Fruit fly (Drosophila melanogaster): ENCODE measurements around the gene AIMP2.

AIMP2 gene

dm6 chr3L:15543467-15543866 is 40.0 kb upstream of the AIMP2 start:
- TF ChIP-seq insv (optimal IDR thresholded peaks at IDR 0.05) (no peak), Sin3A (optimal IDR thresholded peaks at IDR 0.05) (no peak), Myc (optimal IDR thresholded peaks at IDR 0.05) (no peak), h (optimal IDR thresholded peaks at IDR 0.05) (no peak), psq (optimal IDR thresholded peaks at IDR 0.05) (no peak), ttk (optimal IDR thresholded peaks at IDR 0.05) (no peak)

dm6 chr3L:15544455-15545415 is 38.7 kb upstream of the AIMP2 start:
- TF ChIP-seq h (optimal IDR thresholded peaks at IDR 0.05) (no peak), ttk (optimal IDR thresholded peaks at IDR 0.05) (no peak), Sin3A (optimal IDR thresholded peaks at IDR 0.05) (no peak), insv (optimal IDR thresholded peaks at IDR 0.05) (no peak), Myc (optimal IDR thresholded peaks at IDR 0.05) (no peak), psq (optimal IDR thresholded peaks at IDR 0.05) (no peak)

dm6 chr3L:15547187-15547790 is 36.1 kb upstream of the AIMP2 start:
- no peak for TF ChIP-seq insv (optimal IDR thresholded peaks at IDR 0.05)
- no peak for TF ChIP-seq h (optimal IDR thresholded peaks at IDR 0.05)
- TF ChIP-seq Myc (optimal IDR thresholded peaks at IDR 0.05) = no peak
- no peak for TF ChIP-seq ttk (optimal IDR thresholded peaks at IDR 0.05)
- TF ChIP-seq psq (optimal IDR thresholded peaks at IDR 0.05) = no peak
- no peak for TF ChIP-seq Sin3A (optimal IDR thresholded peaks at IDR 0.05)

- no peak for TF ChIP-seq psq (optimal IDR thresholded peaks at IDR 0.05)
- TF ChIP-seq Myc (optimal IDR thresholded peaks at IDR 0.05) = no peak
- no peak for TF ChIP-seq ttk (optimal IDR thresholded peaks at IDR 0.05)
- no peak for TF ChIP-seq insv (optimal IDR thresholded peaks at IDR 0.05)
Measured at dm6 chr3L:15548843-15549242, 34.6 kb upstream of the AIMP2 start.

- no peak for TF ChIP-seq insv (optimal IDR thresholded peaks at IDR 0.05)
- TF ChIP-seq ttk (optimal IDR thresholded peaks at IDR 0.05) = no peak
- no peak for TF ChIP-seq Sin3A (optimal IDR thresholded peaks at IDR 0.05)
- no peak for TF ChIP-seq h (optimal IDR thresholded peaks at IDR 0.05)
- TF ChIP-seq Myc (optimal IDR thresholded peaks at IDR 0.05) = no peak
- no peak for TF ChIP-seq psq (optimal IDR thresholded peaks at IDR 0.05)
Measured at dm6 chr3L:15553993-15554644, 29.3 kb upstream of the AIMP2 start, which contains the start of gene AGO2. AGO2 (plus strand) TSS chr3L:15554113.

dm6 chr3L:15562727-15563057 is 20.7 kb upstream of the AIMP2 start:
- TF ChIP-seq ttk (optimal IDR thresholded peaks at IDR 0.05) (no peak), Sin3A (optimal IDR thresholded peaks at IDR 0.05) (no peak), Myc (optimal IDR thresholded peaks at IDR 0.05) (no peak), insv (optimal IDR thresholded peaks at IDR 0.05) (no peak), h (optimal IDR thresholded peaks at IDR 0.05) (no peak)

dm6 chr3L:15563058-15563850 is 20.2 kb upstream of the AIMP2 start, which contains the start of the genes CG7739 and SCCRO:
CG7739 (minus strand) TSS chr3L:15563065.
SCCRO (plus strand) TSS chr3L:15563427.
- TF ChIP-seq psq (optimal IDR thresholded peaks at IDR 0.05) = no peak
- TF ChIP-seq ttk (optimal IDR thresholded peaks at IDR 0.05) = no peak
- TF ChIP-seq Myc (optimal IDR thresholded peaks at IDR 0.05) = no peak
- TF ChIP-seq Sin3A (optimal IDR thresholded peaks at IDR 0.05) = no peak
- no peak for TF ChIP-seq insv (optimal IDR thresholded peaks at IDR 0.05)
- TF ChIP-seq h (optimal IDR thresholded peaks at IDR 0.05) = no peak

- TF ChIP-seq insv (optimal IDR thresholded peaks at IDR 0.05) (no peak), Myc (optimal IDR thresholded peaks at IDR 0.05) (no peak), Sin3A (optimal IDR thresholded peaks at IDR 0.05) (no peak), ttk (optimal IDR thresholded peaks at IDR 0.05) (no peak), psq (optimal IDR thresholded peaks at IDR 0.05) (no peak)
Measured at dm6 chr3L:15563851-15564106, 19.7 kb upstream of the AIMP2 start.

- TF ChIP-seq psq (optimal IDR thresholded peaks at IDR 0.05) (no peak), ttk (optimal IDR thresholded peaks at IDR 0.05) (no peak), Myc (optimal IDR thresholded peaks at IDR 0.05) (no peak), insv (optimal IDR thresholded peaks at IDR 0.05) (no peak), Sin3A (optimal IDR thresholded peaks at IDR 0.05) (no peak), h (optimal IDR thresholded peaks at IDR 0.05) (no peak)
Measured at dm6 chr3L:15565829-15566433, 17.5 kb upstream of the AIMP2 start, which contains the start of gene dop. dop (plus strand) TSS chr3L:15566013.

dm6 chr3L:15566484-15566955 is 16.9 kb upstream of the AIMP2 start:
- TF ChIP-seq Sin3A (optimal IDR thresholded peaks at IDR 0.05) (no peak), psq (optimal IDR thresholded peaks at IDR 0.05) (no peak)

dm6 chr3L:15568748-15569147 is 14.7 kb upstream of the AIMP2 start:
- TF ChIP-seq ttk (optimal IDR thresholded peaks at IDR 0.05) = no peak
- no peak for TF ChIP-seq Sin3A (optimal IDR thresholded peaks at IDR 0.05)
- no peak for TF ChIP-seq h (optimal IDR thresholded peaks at IDR 0.05)
- no peak for TF ChIP-seq psq (optimal IDR thresholded peaks at IDR 0.05)

Measured in Kc167 (cell line).